Fruit fly (Drosophila melanogaster) whole organism, prepupa: Measurements from ENCODE around the gene CG32040.
A peak's percentile ranks its signal among the peaks of the same experiment; 100 is the strongest.

Experiments used
- CG10631 ChIP-seq: fragments of 200-800 bp; sonication (Bioruptor generic); optimal IDR thresholded peaks from 2 replicates; lab custom pipeline; 2016; ENCODE audit warnings: missing biosample characterization, missing genetic modification characterization
- CG11294 ChIP-seq: fragments of 200-800 bp; sonication (Bioruptor generic); IDR thresholded peaks from 2 replicates; pipeline ENCODE4 v1.3.6; 2022; ENCODE audit warnings: missing biosample characterization, missing genetic modification characterization
- CG1621 ChIP-seq: fragments of 200-800 bp; sonication (Bioruptor generic); optimal IDR thresholded peaks from 3 replicates; lab custom pipeline; 2018; ENCODE audit warnings: missing biosample characterization, mild to moderate bottlenecking, missing genetic modification characterization
- CG16779 ChIP-seq: fragments of 200-800 bp; sonication (Bioruptor generic); optimal IDR thresholded peaks from 3 replicates; lab custom pipeline; 2017; ENCODE audit warnings: missing biosample characterization, mild to moderate bottlenecking, missing genetic modification characterization
- CG31627 ChIP-seq: fragments of 200-800 bp; sonication (Bioruptor generic); optimal IDR thresholded peaks from 3 replicates; lab custom pipeline; 2016; ENCODE audit warnings: missing biosample characterization, missing genetic modification characterization
- CG32006 ChIP-seq: fragments of 200-800 bp; sonication (Bioruptor generic); optimal IDR thresholded peaks from 3 replicates; lab custom pipeline; 2017; ENCODE audit warnings: missing biosample characterization, mild to moderate bottlenecking, missing genetic modification characterization
- CG34406 ChIP-seq: fragments of 200-800 bp; sonication (Bioruptor generic); optimal IDR thresholded peaks from 3 replicates; lab custom pipeline; 2016; ENCODE audit warnings: missing biosample characterization, missing genetic modification characterization
- CG6163 ChIP-seq: fragments of 200-800 bp; sonication (Bioruptor generic); IDR thresholded peaks from 3 replicates; pipeline ENCODE4 v1.3.6; 2022; ENCODE audit warnings: missing biosample characterization, missing genetic modification characterization
- CG6276 ChIP-seq: fragments of 200-800 bp; sonication (Bioruptor generic); optimal IDR thresholded peaks from 2 replicates; lab custom pipeline; 2017; ENCODE audit warnings: missing biosample characterization, mild to moderate bottlenecking, missing genetic modification characterization
- CG7368 ChIP-seq: fragments of 200-800 bp; sonication (Bioruptor generic); optimal IDR thresholded peaks from 3 replicates; lab custom pipeline; 2016; ENCODE audit warnings: missing biosample characterization, missing genetic modification characterization
- CG8632 ChIP-seq: fragments of 200-800 bp; sonication (Bioruptor generic); optimal IDR thresholded peaks from 3 replicates; lab custom pipeline; 2016; ENCODE audit warnings: missing biosample characterization, missing genetic modification characterization
- CG9139 ChIP-seq: fragments of 200-800 bp; sonication (Bioruptor generic); optimal IDR thresholded peaks from 3 replicates; lab custom pipeline; 2017; ENCODE audit warnings: missing biosample characterization, mild to moderate bottlenecking, missing genetic modification characterization
- Eip75B ChIP-seq: fragments of 200-800 bp; sonication (Bioruptor generic); optimal IDR thresholded peaks from 3 replicates; lab custom pipeline; 2016; ENCODE audit warnings: missing biosample characterization, missing genetic modification characterization
- Eip78C ChIP-seq: fragments of 200-800 bp; sonication (Bioruptor generic); peaks from one replicate; lab custom pipeline; 2016; ENCODE audit warnings: missing biosample characterization, missing genetic modification characterization
- Eip93F ChIP-seq: fragments of 200-800 bp; sonication (Bioruptor generic); optimal IDR thresholded peaks from 2 replicates; lab custom pipeline; 2016; ENCODE audit warnings: missing biosample characterization, mild to moderate bottlenecking, missing genetic modification characterization
- Hr38 ChIP-seq: sonication (Bioruptor generic); optimal IDR thresholded peaks from 2 replicates; lab custom pipeline; 2016; ENCODE audit warnings: missing biosample characterization, missing genetic modification characterization
- Hr39 ChIP-seq: fragments of 200-800 bp; sonication (Bioruptor generic); optimal IDR thresholded peaks from 2 replicates; lab custom pipeline; 2016; ENCODE audit warnings: missing biosample characterization, missing genetic modification characterization
- Met ChIP-seq: fragments of 200-800 bp; sonication (Bioruptor generic); optimal IDR thresholded peaks from 3 replicates; lab custom pipeline; 2016; ENCODE audit warnings: missing biosample characterization, missing genetic modification characterization
- Sox102F ChIP-seq: fragments of 200-800 bp; sonication (Bioruptor generic); optimal IDR thresholded peaks from 2 replicates; lab custom pipeline; 2016; ENCODE audit warnings: missing biosample characterization, mild to moderate bottlenecking, missing genetic modification characterization
- cyc ChIP-seq: fragments of 200-800 bp; sonication (Bioruptor generic); optimal IDR thresholded peaks from 3 replicates; lab custom pipeline; 2016; ENCODE audit warnings: missing biosample characterization, missing genetic modification characterization
- dac ChIP-seq: fragments of 200-800 bp; sonication (Bioruptor generic); optimal IDR thresholded peaks from 2 replicates; lab custom pipeline; 2017; ENCODE audit warnings: missing biosample characterization, mild to moderate bottlenecking, missing genetic modification characterization
- dsx ChIP-seq: fragments of 200-800 bp; optimal IDR thresholded peaks from 3 replicates; lab custom pipeline; 2019; ENCODE audit warnings: missing biosample characterization, mild to moderate bottlenecking, missing genetic modification characterization, moderate library complexity; ENCODE audit not compliant: poor library complexity, severe bottlenecking
- esn ChIP-seq: fragments of 200-800 bp; sonication (Bioruptor generic); optimal IDR thresholded peaks from 2 replicates; lab custom pipeline; 2016; ENCODE audit warnings: missing biosample characterization, mild to moderate bottlenecking, missing genetic modification characterization, moderate library complexity
- fd59A ChIP-seq: fragments of 200-800 bp; sonication (Bioruptor generic); optimal IDR thresholded peaks from 2 replicates; lab custom pipeline; 2017; ENCODE audit warnings: missing biosample characterization, mild to moderate bottlenecking, missing genetic modification characterization, missing genetic modification reagents
- fd85E ChIP-seq: fragments of 200-800 bp; sonication (Bioruptor generic); optimal IDR thresholded peaks from 3 replicates; lab custom pipeline; 2016; ENCODE audit warnings: missing biosample characterization, missing genetic modification characterization
- fkh ChIP-seq: fragments of 200-800 bp; sonication (Bioruptor generic); optimal IDR thresholded peaks from 3 replicates; lab custom pipeline; 2017; ENCODE audit warnings: missing biosample characterization, mild to moderate bottlenecking, missing genetic modification characterization, moderate library complexity
- lz ChIP-seq: fragments of 200-800 bp; sonication (Bioruptor generic); optimal IDR thresholded peaks from 3 replicates; lab custom pipeline; 2016; ENCODE audit warnings: missing biosample characterization, missing genetic modification characterization
- net ChIP-seq: fragments of 200-800 bp; sonication (Bioruptor generic); optimal IDR thresholded peaks from 3 replicates; lab custom pipeline; 2016; ENCODE audit warnings: missing biosample characterization, missing genetic modification characterization
- pdm3 ChIP-seq: fragments of 200-800 bp; sonication (Bioruptor generic); optimal IDR thresholded peaks from 3 replicates; lab custom pipeline; 2016; ENCODE audit warnings: missing biosample characterization, missing genetic modification characterization
- ss ChIP-seq, 2 experiments: fragments of 200-800 bp; sonication (Bioruptor generic); optimal IDR thresholded peaks; 2 replicates in 1 of 2; 3 replicates in 1 of 2; lab custom pipeline; 2017 to 2018; ENCODE audit warnings: mild to moderate bottlenecking in 2 of 2, missing biosample characterization in 2 of 2, missing genetic modification characterization in 2 of 2, moderate library complexity in 1 of 2
- topi ChIP-seq: fragments of 200-800 bp; sonication (Bioruptor generic); optimal IDR thresholded peaks from 3 replicates; lab custom pipeline; 2016; ENCODE audit warnings: missing biosample characterization, missing genetic modification characterization
- vri ChIP-seq: fragments of 200-800 bp; sonication (Bioruptor generic); optimal IDR thresholded peaks from 3 replicates; lab custom pipeline; 2016; ENCODE audit warnings: missing biosample characterization, mild to moderate bottlenecking, missing genetic modification characterization

Gene CG32040

dm6 chr3L:9401354-9402156 lies 47.7 kb downstream of the CG32040 start:
- TF ChIP-seq CG34406 (GFP tag; lab: Kevin White, UChicago) (no peak), CG9139 (GFP tag; lab: Kevin White, UChicago) (peak; percentile 13), CG1621 (tag; lab: Kevin White, UChicago) (peak; percentile 30), ss (GFP tag; optimal IDR thresholded peaks at IDR 0.05; lab: Kevin White, UChicago) (peak; percentile 44 to 72), dac (GFP tag; lab: Kevin White, UChicago) (no peak), CG7368 (GFP tag; lab: Kevin White, UChicago) (no peak), CG6163 (GFP tag; lab: Robert Waterston, UW) (peak; percentile 56; the same call in 2 of the 3 replicates), CG32006 (GFP tag; lab: Kevin White, UChicago) (no peak), CG11294 (no peak), CG16779 (peak; percentile 15), vri (GFP tag; lab: Kevin White, UChicago) (peak; percentile 67), fkh (GFP tag; lab: Kevin White, UChicago) (peak; percentile 1)

DNA sequence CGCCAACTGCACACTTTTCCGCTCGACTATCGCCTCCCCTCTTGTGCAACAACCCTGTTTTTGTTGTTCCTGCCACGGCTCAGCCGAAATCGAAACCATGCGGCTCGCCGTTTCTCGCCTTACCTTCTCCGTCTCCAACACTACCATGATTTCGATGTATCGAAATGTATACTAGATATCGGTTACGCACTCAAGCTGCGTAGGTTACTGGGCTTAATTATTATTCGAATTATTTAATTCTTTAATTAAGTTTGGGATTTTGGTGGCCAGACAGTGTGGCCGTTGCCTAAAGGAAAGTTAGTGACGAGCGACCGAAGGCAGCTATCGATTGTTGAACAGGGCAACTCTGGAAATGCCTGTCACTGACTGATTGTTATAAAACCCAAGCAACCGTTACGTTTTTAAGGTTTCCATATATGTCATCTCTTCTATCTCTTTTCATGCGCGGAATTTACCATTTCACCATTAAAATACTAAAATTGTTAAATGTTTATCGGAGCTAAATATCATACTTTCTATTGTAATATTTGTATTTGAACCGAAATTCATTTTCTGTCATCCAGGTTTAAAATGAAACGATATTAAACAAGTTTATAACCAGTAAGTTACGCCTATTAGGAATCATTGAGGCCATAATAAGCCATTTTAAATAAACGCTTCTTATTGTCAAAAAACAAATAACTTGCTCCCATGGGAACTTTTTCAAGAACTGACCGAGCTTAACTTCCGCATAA lies 48.5 kb downstream of the CG32040 start, which contains the start of gene eIF4E1:
TSS of gene eIF4E1 (minus strand) at position 304 of the 734 bp plus-strand sequence.
- TF ChIP-seq CG7368 (GFP tag; lab: Kevin White, UChicago) (no peak), CG6163 (GFP tag; lab: Robert Waterston, UW) (0 out of 3 replicates have a peak, but pooled peaks have one; percentile 0), lz (GFP tag; lab: Kevin White, UChicago) (peak; percentile 14), fd59A (no peak), CG31627 (peak; percentile 9), Eip78C (GFP tag; lab: Kevin White, UChicago) (peak; percentile 83), topi (GFP tag; lab: Kevin White, UChicago) (peak; percentile 8)

dm6 chr3L:9404497-9404896 lies 50.7 kb downstream of the CG32040 start, which contains the start of gene Cpr67B:
Gene Cpr67B (plus strand): TSS chr3L:9404797.
- no peak for TF ChIP-seq fd85E (GFP tag; lab: Kevin White, UChicago)
- TF ChIP-seq Hr39 (GFP tag; lab: Kevin White, UChicago) = no peak
- no peak for TF ChIP-seq CG6276 (GFP tag; lab: Kevin White, UChicago)
- no peak for TF ChIP-seq CG7368 (GFP tag; lab: Kevin White, UChicago)
- no peak for TF ChIP-seq net (GFP tag; lab: Kevin White, UChicago)
- TF ChIP-seq Eip93F = no peak
- TF ChIP-seq dsx (GFP tag; lab: Kevin White, UChicago) = no peak
- TF ChIP-seq pdm3 (GFP tag; lab: Kevin White, UChicago) = no peak
- TF ChIP-seq Met = no peak
- TF ChIP-seq Hr38 (GFP tag; lab: Kevin White, UChicago) = no peak
- no peak for TF ChIP-seq cyc (GFP tag; lab: Kevin White, UChicago)
- no peak for TF ChIP-seq esn (GFP tag; lab: Kevin White, UChicago)
- TF ChIP-seq Sox102F = no peak
- TF ChIP-seq CG8632 (GFP tag; lab: Kevin White, UChicago) = no peak
- no peak for TF ChIP-seq CG10631
- no peak for TF ChIP-seq CG6163 (GFP tag; lab: Robert Waterston, UW)
- TF ChIP-seq CG1621 (tag; lab: Kevin White, UChicago) = no peak
- TF ChIP-seq Eip75B (GFP tag; lab: Kevin White, UChicago) = no peak
- TF ChIP-seq CG11294 = no peak
